Worm (Caenorhabditis elegans): ENCODE results near the gene hum-8.
A peak's percentile ranks its signal among the peaks of the same experiment; 100 is the strongest.

The hum-8 gene

DNA sequence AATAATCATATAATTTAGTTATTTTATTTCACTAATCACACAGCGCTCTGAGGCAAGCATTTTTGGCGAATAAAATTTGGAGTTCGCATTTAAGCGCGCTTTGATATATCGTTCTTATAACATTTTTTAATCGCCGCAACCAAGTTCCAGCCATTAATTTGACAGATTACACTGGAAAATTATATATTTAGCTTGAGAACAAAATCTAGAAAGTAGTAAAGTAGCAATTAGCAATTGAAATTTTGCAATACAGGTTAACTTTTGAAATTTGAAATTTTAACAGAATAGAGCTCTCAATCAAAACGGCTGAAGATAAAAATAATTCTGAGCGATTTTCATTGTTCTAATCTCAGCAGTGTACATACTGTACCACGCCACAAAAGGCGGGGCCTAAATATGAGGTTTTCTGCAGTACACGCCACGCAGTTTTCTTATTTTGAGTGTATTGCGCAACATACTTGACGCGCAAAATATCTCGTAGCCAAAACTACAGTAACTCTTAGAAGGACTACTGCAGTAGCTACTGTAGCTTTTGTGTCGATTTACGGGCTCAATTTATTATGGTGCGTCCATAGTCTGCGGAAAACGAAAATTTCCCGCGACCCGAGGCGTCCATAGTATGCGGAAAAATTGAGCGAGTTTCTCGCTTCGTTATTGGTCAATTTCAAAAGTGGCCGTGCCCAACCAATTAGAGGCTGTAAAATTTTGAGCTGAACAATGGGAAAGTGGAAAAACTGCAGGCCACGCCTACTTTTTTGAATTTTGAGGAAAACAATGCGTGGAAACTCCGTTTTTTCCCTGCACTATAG, 13.1 kb downstream of the hum-8 start (continued):
- TF ChIP-seq ces-1 (GFP tag; optimal IDR thresholded peaks at IDR 0.05): no peak
- TF ChIP-seq hlh-30 (tag; optimal IDR thresholded peaks at IDR 0.05; ENCODE audit: insufficient read depth): no peak
- 0 out of 2 replicates have a peak, but pooled peaks have one; percentile 4 for TF ChIP-seq arid-1 (GFP tag; conservative IDR thresholded peaks at IDR 0.05)

ce11 chrIV:426597-426996, 13.8 kb downstream of the hum-8 start:
- 0 out of 4 replicates have a peak, but pooled peaks of 1 of the 2 experiments have one; percentile 33 for TF ChIP-seq madf-5 (GFP tag; IDR thresholded peaks at IDR 0.05)
- TF ChIP-seq aha-1 (tag): peak; percentile 21
- TF ChIP-seq egl-43 (GFP tag; IDR thresholded peaks at IDR 0.05): peak; percentile 54
- TF ChIP-seq hlh-11 (tag; optimal IDR thresholded peaks at IDR 0.05): no peak
- TF ChIP-seq hmg-1.1 (GFP tag; IDR thresholded peaks at IDR 0.05): no peak
- no peak for TF ChIP-seq dmd-8 (GFP tag; IDR thresholded peaks at IDR 0.05)
- peak; percentile 96 for TF ChIP-seq set-16 (GFP tag; IDR thresholded peaks at IDR 0.05)
- TF ChIP-seq hlh-30 (tag; optimal IDR thresholded peaks at IDR 0.05; ENCODE audit: insufficient read depth): no peak
- TF ChIP-seq nhr-102 (tag; optimal IDR thresholded peaks at IDR 0.05): no peak
- 0 out of 2 replicates have a peak, but pooled peaks have one; percentile 15 for TF ChIP-seq dmd-9 (GFP tag; IDR thresholded peaks at IDR 0.05)
- TF ChIP-seq lim-7 (GFP tag; IDR thresholded peaks at IDR 0.05): no peak
- TF ChIP-seq ces-1 (GFP tag; optimal IDR thresholded peaks at IDR 0.05): no peak
- TF ChIP-seq lin-29 (GFP tag; IDR thresholded peaks at IDR 0.05): no peak
- no peak for TF ChIP-seq Y75B8A.6 (GFP tag; IDR thresholded peaks at IDR 0.05)

- TF ChIP-seq set-16 (GFP tag; IDR thresholded peaks at IDR 0.05): peak; percentile 75
- peak; percentile 51 for TF ChIP-seq aha-1 (tag)
- no peak for TF ChIP-seq dpl-1 (GFP tag; optimal IDR thresholded peaks at IDR 0.05)
Observed at ce11 chrIV:425995-426394, 14.4 kb downstream of the hum-8 start, which contains the start of gene garr-1. Gene garr-1 (plus strand): TSS chrIV:426168.

DNA sequence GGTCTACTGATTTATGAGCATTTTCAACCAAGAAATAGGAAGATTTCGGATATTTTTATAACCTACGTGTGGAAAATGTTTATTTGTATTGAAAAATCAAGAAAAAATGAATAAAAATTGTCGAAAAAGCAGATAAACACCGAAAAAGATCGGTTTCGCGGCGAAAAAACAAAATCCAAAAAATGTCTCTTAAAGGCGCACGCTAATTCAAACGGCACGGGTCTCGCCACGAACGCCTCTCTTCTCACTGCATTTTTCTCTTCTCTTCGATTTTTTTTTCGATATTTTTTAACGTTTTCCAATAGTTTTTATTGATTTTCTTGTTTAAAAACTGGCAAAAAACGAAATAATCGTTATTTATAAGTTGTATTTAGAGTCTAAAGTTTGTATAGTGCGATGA, 14.8 kb downstream of the hum-8 start:
- TF ChIP-seq ama-1 (optimal IDR thresholded peaks at IDR 0.05) (peak; percentile 25), dve-1 (tag; optimal IDR thresholded peaks at IDR 0.05; ENCODE audit: insufficient read depth) (peak; percentile 1), dpl-1 (GFP tag; optimal IDR thresholded peaks at IDR 0.05) (peak; percentile 67), ZK546.5 (tag; optimal IDR thresholded peaks at IDR 0.05) (no peak), lin-38 (GFP tag; IDR thresholded peaks at IDR 0.05) (peak; percentile 54), aha-1 (tag) (peak; percentile 64), lin-13 (GFP tag; optimal IDR thresholded peaks at IDR 0.05) (peak; percentile 38), egl-43 (GFP tag; IDR thresholded peaks at IDR 0.05) (no peak), unc-130 (GFP tag; optimal IDR thresholded peaks at IDR 0.05) (peak; percentile 5), egl-27 (tag; optimal IDR thresholded peaks at IDR 0.05) (no peak), zfp-2 (tag; optimal IDR thresholded peaks at IDR 0.05) (no peak), mes-2 (tag; optimal IDR thresholded peaks at IDR 0.05; ENCODE audit: poor library complexity, severe bottlenecking) (peak; percentile 71), nhr-48 (tag; optimal IDR thresholded peaks at IDR 0.05) (no peak), lsy-2 (tag; optimal IDR thresholded peaks at IDR 0.05) (peak in 1 of 2 experiments; percentile 75), ceh-44 (GFP tag; IDR thresholded peaks at IDR 0.05) (no peak), mep-1 (tag; optimal IDR thresholded peaks at IDR 0.05) (peak; percentile 55), nhr-28 (tag; optimal IDR thresholded peaks at IDR 0.05) (no peak)

DNA sequence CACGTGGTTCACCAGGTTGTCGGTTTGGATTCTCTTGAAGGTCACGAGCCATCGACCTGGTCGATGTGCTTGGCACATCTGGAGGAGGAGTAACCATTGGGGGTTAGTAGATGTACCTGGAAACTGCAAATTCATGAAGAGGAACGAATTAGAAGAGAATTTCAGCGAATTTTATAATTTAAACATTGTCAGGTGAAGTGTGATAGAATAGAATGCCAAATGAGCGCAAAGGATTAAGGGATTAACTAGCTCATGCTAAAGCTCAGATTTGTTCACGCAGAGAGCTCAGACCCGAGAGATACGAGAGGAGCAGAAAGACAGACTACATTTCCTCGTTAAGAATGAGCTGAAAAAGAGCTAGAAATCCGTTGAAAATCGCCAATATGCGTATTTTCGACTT, 15.3 kb downstream of the hum-8 start, which contains the start of gene daf-18:
TSS of gene daf-18 (minus strand) at position 126 of the 400 bp plus-strand sequence.
- TF ChIP-seq daf-8 (GFP tag; IDR thresholded peaks at IDR 0.05): no peak
